Worm (Caenorhabditis elegans) whole organism, late embryonic: ENCODE measurements around the gene C33G8.2.

Experiments
- K09A11.1 ChIP-seq: sonication (generic microtip); optimal IDR thresholded peaks from 2 replicates; lab custom pipeline; 2017; ENCODE audit warnings: antibody characterized with exemption, mild to moderate bottlenecking, missing genetic modification characterization, missing compliant biosample characterization; ENCODE audit not compliant: insufficient read depth
- dmd-4 ChIP-seq: sonication (generic microtip); optimal IDR thresholded peaks from 2 replicates; lab custom pipeline; 2016; ENCODE audit warnings: borderline replicate concordance, missing genetic modification characterization, missing compliant biosample characterization
- dve-1 ChIP-seq: sonication (generic microtip); optimal IDR thresholded peaks from 2 replicates; lab custom pipeline; 2017; ENCODE audit warnings: antibody characterized with exemption, mild to moderate bottlenecking, missing genetic modification characterization, missing compliant biosample characterization
- elt-2 ChIP-seq: sonication (generic microtip); optimal IDR thresholded peaks from 2 replicates; lab custom pipeline; 2016; ENCODE audit warnings: missing genetic modification reagents, missing genetic modification characterization, missing compliant biosample characterization
- hlh-30 ChIP-seq: sonication (generic microtip); optimal IDR thresholded peaks from 2 replicates; lab custom pipeline; 2017; ENCODE audit warnings: antibody characterized with exemption, missing genetic modification characterization, missing compliant biosample characterization; ENCODE audit not compliant: insufficient read depth
- nhr-11 ChIP-seq: fragments of 150-350 bp; optimal IDR thresholded peaks from 2 replicates; lab custom pipeline; 2014; ENCODE audit warnings: missing biosample characterization, missing genetic modification characterization
- unc-42 ChIP-seq: sonication (generic microtip); optimal IDR thresholded peaks from 2 replicates; lab custom pipeline; 2016; ENCODE audit warnings: missing genotype, missing genetic modification characterization, missing compliant biosample characterization

DNA sequence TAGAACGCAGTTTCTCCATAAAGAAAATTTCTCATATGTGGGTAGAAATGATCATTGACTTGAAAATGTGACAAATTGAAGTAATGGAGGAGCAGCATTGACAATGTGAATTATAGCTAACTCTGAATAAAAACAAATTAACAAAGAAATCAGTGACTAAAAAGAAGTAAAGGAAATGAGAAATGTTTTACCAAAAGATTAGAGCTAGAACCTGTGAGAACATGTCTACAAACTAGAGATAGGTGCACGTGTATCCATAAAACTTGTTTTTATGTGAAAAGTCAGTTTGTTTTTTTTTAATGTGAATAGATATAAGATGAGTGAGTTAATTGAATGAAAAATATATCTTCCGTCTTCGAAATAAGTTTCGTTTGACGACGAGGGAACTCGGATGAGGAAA is 30.5 kb upstream of the C33G8.2 start, which contains the start of gene sre-12:
- no peak for TF ChIP-seq nhr-11 (tag; lab: Kevin White, UChicago)
- TF ChIP-seq K09A11.1 (tag; lab: Kevin White, UChicago): no peak
- TF ChIP-seq dve-1 (tag; lab: Kevin White, UChicago): no peak
- TF ChIP-seq unc-42: no peak
- no peak for TF ChIP-seq elt-2 (tag; lab: Kevin White, UChicago)
- TF ChIP-seq dmd-4: no peak
- TF ChIP-seq hlh-30: no peak
